Worm (Caenorhabditis elegans): Measurements from ENCODE around the gene C50D2.6.

ce11 chrII:86794-87193, 2.6 kb downstream of the C50D2.6 start:
- TF ChIP-seq dao-5 (tag; optimal IDR thresholded peaks at IDR 0.05) (no peak), him-1 (tag; optimal IDR thresholded peaks at IDR 0.05) (no peak)
